Fruit fly (Drosophila melanogaster) whole organism, adult: ENCODE results near the gene Myc.

Source experiments
- CG11617 ChIP-seq: fragments of 200-800 bp; sonication (Bioruptor generic); optimal IDR thresholded peaks from 2 replicates; lab custom pipeline; 2017; ENCODE audit warnings: mild to moderate bottlenecking, missing biosample characterization, missing genetic modification reagents, missing genetic modification characterization
- CG33017 ChIP-seq: fragments of 200-800 bp; sonication (Bioruptor generic); optimal IDR thresholded peaks from 2 replicates; lab custom pipeline; 2018; ENCODE audit warnings: missing biosample characterization, mild to moderate bottlenecking, missing genetic modification characterization, moderate library complexity
- CG5204 ChIP-seq: fragments of 200-800 bp; sonication (Bioruptor generic); optimal IDR thresholded peaks from 2 replicates; lab custom pipeline; 2016; ENCODE audit warnings: missing biosample characterization, missing genetic modification characterization
- CG7045 ChIP-seq: fragments of 200-800 bp; sonication (Bioruptor generic); optimal IDR thresholded peaks from 2 replicates; lab custom pipeline; 2017; ENCODE audit warnings: missing biosample characterization, mild to moderate bottlenecking, missing genetic modification characterization
- Clk ChIP-seq: fragments of 200-800 bp; sonication (Bioruptor generic); optimal IDR thresholded peaks from 2 replicates; lab custom pipeline; 2017; ENCODE audit warnings: missing biosample characterization, missing genetic modification characterization
- Crg-1 ChIP-seq: fragments of 200-800 bp; sonication (Bioruptor generic); optimal IDR thresholded peaks from 2 replicates; lab custom pipeline; 2016; ENCODE audit warnings: missing biosample characterization, missing genetic modification characterization
- Hr96 ChIP-seq: fragments of 200-800 bp; sonication (Bioruptor generic); optimal IDR thresholded peaks from 2 replicates; lab custom pipeline; 2016; ENCODE audit warnings: missing biosample characterization, missing genetic modification characterization
- bab1 ChIP-seq: fragments of 200-800 bp; sonication (Bioruptor generic); optimal IDR thresholded peaks from 3 replicates; lab custom pipeline; 2019; ENCODE audit warnings: missing biosample characterization, mild to moderate bottlenecking, missing genetic modification characterization, moderate library complexity
- kay ChIP-seq: fragments of 200-800 bp; sonication (Bioruptor generic); peaks from one replicate; lab custom pipeline; 2016; ENCODE audit warnings: missing biosample characterization, missing genetic modification characterization, borderline replicate concordance
- tj ChIP-seq: fragments of 200-800 bp; sonication (Bioruptor generic); optimal IDR thresholded peaks from 3 replicates; lab custom pipeline; 2017; ENCODE audit warnings: missing biosample characterization, mild to moderate bottlenecking, missing genetic modification characterization, moderate library complexity

dm6 chrX:3407760-3408608 lies 35.0 kb downstream of the Myc start:
- no peak for TF ChIP-seq Crg-1
- no peak for TF ChIP-seq tj (GFP tag; lab: Kevin White, UChicago)
- TF ChIP-seq kay (GFP tag; lab: Kevin White, UChicago) = no peak
- TF ChIP-seq CG11617 (GFP tag; lab: Kevin White, UChicago) = no peak
- no peak for TF ChIP-seq Clk (GFP tag; lab: Kevin White, UChicago)
- no peak for TF ChIP-seq CG7045 (GFP tag; lab: Kevin White, UChicago)
- TF ChIP-seq Hr96 (GFP tag; lab: Kevin White, UChicago) = no peak
- TF ChIP-seq CG5204 (GFP tag; lab: Kevin White, UChicago) = no peak
- TF ChIP-seq bab1 = no peak
- TF ChIP-seq CG33017 (tag; lab: Kevin White, UChicago) = no peak
